Worm (Caenorhabditis elegans): ENCODE results near the gene nhr-132.

nhr-132 gene

ce11 chrV:578977-579376, 44.7 kb downstream of the nhr-132 start, which contains the start of gene K06H6.4 (continued):
- TF ChIP-seq snpc-3.4 (tag; optimal IDR thresholded peaks at IDR 0.05): no peak

- no peak for TF ChIP-seq athp-1 (tag; optimal IDR thresholded peaks at IDR 0.05)
- no peak for TF ChIP-seq mcd-1 (GFP tag; IDR thresholded peaks at IDR 0.05)
- no peak for TF ChIP-seq hlh-12 (tag; optimal IDR thresholded peaks at IDR 0.05)
- no peak for TF ChIP-seq tbp1 (GFP tag; optimal IDR thresholded peaks at IDR 0.05)
- TF ChIP-seq B0019.2 (GFP tag; conservative IDR thresholded peaks at IDR 0.05): no peak
- no peak for TF ChIP-seq lin-40 (tag; optimal IDR thresholded peaks at IDR 0.05)
- no peak for TF ChIP-seq Y56A3A.18 (GFP tag; IDR thresholded peaks at IDR 0.05)
- no peak for TF ChIP-seq ceh-58 (GFP tag; IDR thresholded peaks at IDR 0.05)
- TF ChIP-seq F37B4.10 (GFP tag; IDR thresholded peaks at IDR 0.05): no peak
- TF ChIP-seq C06A6.2 (GFP tag; conservative IDR thresholded peaks at IDR 0.05): no peak
- no peak for TF ChIP-seq atf-7 (tag; optimal IDR thresholded peaks at IDR 0.05)
- TF ChIP-seq ets-4 (GFP tag; optimal IDR thresholded peaks at IDR 0.05): no peak
- no peak for TF ChIP-seq efl-1 (GFP tag; optimal IDR thresholded peaks at IDR 0.05)
- TF ChIP-seq dpff-1 (tag; optimal IDR thresholded peaks at IDR 0.05): no peak
- TF ChIP-seq nhr-179 (tag; optimal IDR thresholded peaks at IDR 0.05): no peak
- TF ChIP-seq T07F8.4 (tag; optimal IDR thresholded peaks at IDR 0.05): no peak
- TF ChIP-seq bed-2 (GFP tag; IDR thresholded peaks at IDR 0.05): no peak
- no peak for TF ChIP-seq lsy-27 (tag; optimal IDR thresholded peaks at IDR 0.05; ENCODE audit: borderline replicate concordance, insufficient read depth)
- TF ChIP-seq ceh-79 (tag; optimal IDR thresholded peaks at IDR 0.05): no peak
- no peak for TF ChIP-seq pbrm-1 (GFP tag; IDR thresholded peaks at IDR 0.05)
Observed at ce11 chrV:581616-582015, 47.4 kb downstream of the nhr-132 start, which contains the start of gene nstp-7. Gene nstp-7, plus strand, starts transcription at chrV:581916.

DNA sequence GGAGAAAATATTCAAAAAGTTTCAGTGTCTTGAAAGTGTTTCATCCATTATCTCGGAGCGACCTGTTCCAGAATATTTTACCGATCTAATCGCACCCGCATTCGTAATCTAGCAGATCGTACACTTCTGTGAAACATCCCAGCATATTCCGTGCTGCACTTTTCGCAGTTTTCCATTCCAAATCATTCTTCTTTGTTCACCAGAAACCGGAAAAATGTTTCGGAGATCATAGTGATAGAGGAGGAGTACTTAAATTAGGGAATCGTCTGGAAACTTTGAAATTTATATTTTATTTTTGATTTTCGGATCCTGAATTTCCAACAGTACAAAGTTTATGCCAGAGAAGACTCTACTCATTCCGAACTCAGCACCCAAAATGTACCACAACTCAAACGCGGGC, 51.2 kb downstream of the nhr-132 start, which contains the start of gene K06H6.2:
K06H6.2 (plus strand) TSS at position 301 of the 400 bp plus-strand sequence.
- TF ChIP-seq mxl-1 (tag; optimal IDR thresholded peaks at IDR 0.05) (no peak), egrh-3 (GFP tag; IDR thresholded peaks at IDR 0.05) (no peak), lin-35 (GFP tag; optimal IDR thresholded peaks at IDR 0.05) (no peak), efl-1 (GFP tag; optimal IDR thresholded peaks at IDR 0.05) (no peak), F37B4.10 (GFP tag; IDR thresholded peaks at IDR 0.05) (no peak), ztf-25 (GFP tag; IDR thresholded peaks at IDR 0.05) (no peak), T26A5.8 (tag; optimal IDR thresholded peaks at IDR 0.05) (no peak), F23B12.7 (tag; optimal IDR thresholded peaks at IDR 0.05; ENCODE audit: insufficient read depth) (no peak), hmg-1.2 (GFP tag; IDR thresholded peaks at IDR 0.05) (no peak), F22D6.2 (tag; optimal IDR thresholded peaks at IDR 0.05) (no peak), lin-54 (GFP tag; optimal IDR thresholded peaks at IDR 0.05) (no peak)

All from whole organism, young adult.